Fruit fly (Drosophila melanogaster) whole organism, prepupa: Measurements from ENCODE around the gene CheB38a.

Source experiments
- CG10669 ChIP-seq: fragments of 200-800 bp; sonication (Bioruptor generic); optimal IDR thresholded peaks from 3 replicates; lab custom pipeline; 2018; ENCODE audit warnings: missing biosample characterization, mild to moderate bottlenecking, missing genetic modification characterization, moderate library complexity
- CG11902 ChIP-seq: fragments of 200-800 bp; sonication (Bioruptor generic); optimal IDR thresholded peaks from 3 replicates; lab custom pipeline; 2016; ENCODE audit warnings: missing biosample characterization, missing genetic modification characterization
- CG15336 ChIP-seq: fragments of 200-800 bp; sonication (Bioruptor generic); IDR thresholded peaks from 2 replicates; pipeline ENCODE4 v1.3.6; 2022; ENCODE audit warnings: missing biosample characterization, missing genetic modification characterization
- CG32006 ChIP-seq: fragments of 200-800 bp; sonication (Bioruptor generic); optimal IDR thresholded peaks from 3 replicates; lab custom pipeline; 2017; ENCODE audit warnings: missing biosample characterization, mild to moderate bottlenecking, missing genetic modification characterization
- CG4318 ChIP-seq: fragments of 200-800 bp; sonication (Bioruptor generic); optimal IDR thresholded peaks from 3 replicates; lab custom pipeline; 2017; ENCODE audit warnings: missing biosample characterization, mild to moderate bottlenecking, missing genetic modification characterization
- Gug ChIP-seq: fragments of 200-800 bp; sonication (Bioruptor generic); IDR thresholded peaks from 2 replicates; pipeline ENCODE4 v1.3.6; 2022; ENCODE audit warnings: missing biosample characterization, missing genetic modification characterization
- Sox102F ChIP-seq: fragments of 200-800 bp; sonication (Bioruptor generic); optimal IDR thresholded peaks from 2 replicates; lab custom pipeline; 2016; ENCODE audit warnings: missing biosample characterization, mild to moderate bottlenecking, missing genetic modification characterization
- dac ChIP-seq: fragments of 200-800 bp; sonication (Bioruptor generic); optimal IDR thresholded peaks from 2 replicates; lab custom pipeline; 2017; ENCODE audit warnings: missing biosample characterization, mild to moderate bottlenecking, missing genetic modification characterization
- pdm3 ChIP-seq: fragments of 200-800 bp; sonication (Bioruptor generic); optimal IDR thresholded peaks from 3 replicates; lab custom pipeline; 2016; ENCODE audit warnings: missing biosample characterization, missing genetic modification characterization
- spab ChIP-seq: fragments of 200-800 bp; sonication (Bioruptor generic); optimal IDR thresholded peaks from 2 replicates; lab custom pipeline; 2017; ENCODE audit warnings: missing biosample characterization, mild to moderate bottlenecking, missing genetic modification characterization, missing genetic modification reagents

DNA sequence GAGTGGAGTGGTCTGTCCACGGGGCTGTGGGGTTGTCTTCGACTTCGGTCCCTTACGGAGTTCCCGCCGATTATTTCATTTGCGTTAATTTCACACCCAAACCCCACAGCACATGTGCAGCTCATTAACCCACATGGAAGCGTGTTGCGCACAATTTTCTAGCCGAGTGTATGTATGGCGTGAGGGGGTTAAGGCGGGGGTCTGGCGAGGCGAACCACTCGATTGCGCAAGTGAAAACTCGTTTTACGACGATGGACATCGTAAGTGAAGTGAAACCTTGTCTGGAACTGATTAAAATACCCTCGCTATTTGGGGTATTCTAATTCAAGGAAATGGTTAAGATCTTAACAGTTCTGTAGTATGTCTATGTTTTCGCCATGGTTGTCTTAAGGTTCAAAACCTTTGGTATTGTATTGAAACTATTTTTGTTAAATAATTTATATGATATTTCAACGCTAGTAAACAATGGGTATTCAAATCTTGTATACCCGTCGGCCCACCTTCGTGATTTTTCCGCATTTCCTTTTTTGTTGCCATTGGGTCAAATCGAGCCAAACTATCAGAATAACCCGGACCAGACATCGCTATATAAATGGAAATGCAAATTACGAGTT is 7.2 kb downstream of the CheB38a start:
- TF ChIP-seq CG10669 (GFP tag; lab: Kevin White, UChicago) (peak; percentile 55), CG15336 (GFP tag; lab: Robert Waterston, UW) (peak; percentile 92), spab (peak; percentile 43), CG32006 (GFP tag; lab: Kevin White, UChicago) (peak; percentile 89), pdm3 (peak; percentile 75), dac (GFP tag; lab: Kevin White, UChicago) (peak; percentile 62), Gug (GFP tag; lab: Robert Waterston, UW) (peak; percentile 77), Sox102F (GFP tag; lab: Kevin White, UChicago) (no peak), CG11902 (no peak), CG4318 (GFP tag; lab: Kevin White, UChicago) (peak; percentile 69)
